Fruit fly (Drosophila melanogaster): ENCODE data around the gene Sh.

Sh gene

dm6 chrX:18085470-18085797 lies 22.4 kb upstream of the Sh start, which contains the start of gene Ada3 (continued):
- TF ChIP-seq ssp (GFP tag; IDR thresholded peaks at IDR 0.05) (peak; percentile 47), stwl (tag; optimal IDR thresholded peaks at IDR 0.05) (peak; percentile 46), CG11504 (tag; optimal IDR thresholded peaks at IDR 0.05) (peak; percentile 76), vnd (GFP tag; IDR thresholded peaks at IDR 0.05; ENCODE audit: partially characterized antibody) (no peak), tna (GFP tag; IDR thresholded peaks at IDR 0.05; ENCODE audit: partially characterized antibody) (no peak), Ets65A (GFP tag) (peak; percentile 98), abd-A (tag; optimal IDR thresholded peaks at IDR 0.05) (no peak), CG18011 (GFP tag; optimal IDR thresholded peaks at IDR 0.05) (peak; percentile 53), CG12155 (GFP tag; optimal IDR thresholded peaks at IDR 0.05) (peak; percentile 82), CG14050 (GFP tag; IDR thresholded peaks at IDR 0.05) (peak; percentile 61), Doc2 (GFP tag; IDR thresholded peaks at IDR 0.05) (no peak), nmo (GFP tag; optimal IDR thresholded peaks at IDR 0.05) (peak; percentile 84), Aef1 (GFP tag; IDR thresholded peaks at IDR 0.05) (peak; percentile 63), eve (GFP tag; optimal IDR thresholded peaks at IDR 0.05) (no peak), CG15601 (tag; optimal IDR thresholded peaks at IDR 0.05) (peak; percentile 62), cad (GFP tag; optimal IDR thresholded peaks at IDR 0.05) (no peak), CG43689 (GFP tag; IDR thresholded peaks at IDR 0.05) (no peak), CG5245 (GFP tag; optimal IDR thresholded peaks at IDR 0.05) (peak; percentile 41), Mes4 (GFP tag; optimal IDR thresholded peaks at IDR 0.05) (peak; percentile 28), CG30020 (tag; optimal IDR thresholded peaks at IDR 0.05) (peak; percentile 69), CG32772 (GFP tag; IDR thresholded peaks at IDR 0.05) (peak; percentile 70), al (GFP tag; IDR thresholded peaks at IDR 0.05) (peak; percentile 68), CG31365 (tag; optimal IDR thresholded peaks at IDR 0.05) (no peak), oc (tag; optimal IDR thresholded peaks at IDR 0.05) (no peak), CG7928 (GFP tag; optimal IDR thresholded peaks at IDR 0.05) (peak; percentile 21), Dbx (GFP tag; IDR thresholded peaks at IDR 0.05) (peak; percentile 74; the same call in 2 of the 3 replicates), CG31224 (GFP tag; IDR thresholded peaks at IDR 0.05) (peak; percentile 59; the same call in 1 of the 2 replicates), dpn (GFP tag; optimal IDR thresholded peaks at IDR 0.05) (peak; percentile 76 to 81), cato (GFP tag; optimal IDR thresholded peaks at IDR 0.05; ENCODE audit: borderline replicate concordance) (peak; percentile 72), CG4404 (GFP tag; IDR thresholded peaks at IDR 0.05) (peak; percentile 62), CG1832 (GFP tag; optimal IDR thresholded peaks at IDR 0.05) (no peak), da (GFP tag; optimal IDR thresholded peaks at IDR 0.05) (peak; percentile 6), eyg (GFP tag; optimal IDR thresholded peaks at IDR 0.05) (peak; percentile 63), BtbVII (GFP tag; optimal IDR thresholded peaks at IDR 0.05) (peak; percentile 65), CG7963 (GFP tag; IDR thresholded peaks at IDR 0.05; ENCODE audit: partially characterized antibody) (no peak), CG8281 (tag; optimal IDR thresholded peaks at IDR 0.05) (peak; percentile 6), Sox100B (GFP tag; optimal IDR thresholded peaks at IDR 0.05) (peak; percentile 71), CG6254 (GFP tag; optimal IDR thresholded peaks at IDR 0.05) (no peak), scrt (GFP tag; optimal IDR thresholded peaks at IDR 0.05) (no peak), gcm (GFP tag; optimal IDR thresholded peaks at IDR 0.05) (peak; percentile 30), sc (optimal IDR thresholded peaks at IDR 0.05) (no peak), sc (GFP tag; optimal IDR thresholded peaks at IDR 0.05) (peak; percentile 28), unpg (GFP tag; optimal IDR thresholded peaks at IDR 0.05) (peak; percentile 71), Nf-YB (GFP tag; optimal IDR thresholded peaks at IDR 0.05) (peak; percentile 16), yki (optimal IDR thresholded peaks at IDR 0.05) (no peak), trh (GFP tag; optimal IDR thresholded peaks at IDR 0.05) (peak; percentile 17), sob (GFP tag; IDR thresholded peaks at IDR 0.05) (peak; percentile 74; the same call in 1 of the 2 replicates), CG6765 (GFP tag; optimal IDR thresholded peaks at IDR 0.05) (peak; percentile 48), Bgb (GFP tag; IDR thresholded peaks at IDR 0.05; ENCODE audit: partially characterized antibody) (no peak), CG10565 (GFP tag; optimal IDR thresholded peaks at IDR 0.05) (no peak), esg (GFP tag; conservative IDR thresholded peaks at IDR 0.05) (peak; percentile 73), wdn (GFP tag; IDR thresholded peaks at IDR 0.05) (0 out of 2 replicates have a peak, but pooled peaks have one; percentile 23)

Measured in whole organism, embryonic.